Worm (Caenorhabditis elegans): ENCODE measurements around the gene ugt-66.

ce11 chrIII:6158642-6159475 lies 35.5 kb downstream of the ugt-66 start, which contains the start of gene nfm-1:
- TF ChIP-seq elt-1 (tag; optimal IDR thresholded peaks at IDR 0.05; ENCODE audit: borderline replicate concordance, insufficient read depth) = no peak
- peak; percentile 47 for TF ChIP-seq unc-62 (GFP tag; optimal IDR thresholded peaks at IDR 0.05)
- TF ChIP-seq mep-1 (tag; optimal IDR thresholded peaks at IDR 0.05) = peak; percentile 71
- peak; percentile 62 for TF ChIP-seq ces-1 (GFP tag; optimal IDR thresholded peaks at IDR 0.05)
- no peak for TF ChIP-seq snpc-4 (tag; optimal IDR thresholded peaks at IDR 0.05)
- TF ChIP-seq flh-1 (GFP tag; optimal IDR thresholded peaks at IDR 0.05) = peak; percentile 66
- TF ChIP-seq nhr-28 (tag; optimal IDR thresholded peaks at IDR 0.05) = no peak
- no peak for TF ChIP-seq nhr-237 (tag; optimal IDR thresholded peaks at IDR 0.05)
- no peak for TF ChIP-seq nhr-2 (tag; optimal IDR thresholded peaks at IDR 0.05)
